Worm (Caenorhabditis elegans) whole organism, young adult: ENCODE measurements around the gene F40H3.2.

ENCODE experiments used
- B0019.2 ChIP-seq: fragments of 200-800 bp; sonication (Bioruptor generic); conservative IDR thresholded peaks from 2 replicates; pipeline ENCODE4 v1.3.6; 2022; ENCODE audit warnings: missing genetic modification reagents, missing genetic modification characterization, missing compliant biosample characterization
- B0336.3 ChIP-seq: fragments of 200-800 bp; sonication (Bioruptor generic); IDR thresholded peaks from 2 replicates; pipeline ENCODE4 v1.3.6; 2022; ENCODE audit warnings: missing genetic modification characterization, missing compliant biosample characterization
- D2030.7 ChIP-seq: fragments of 200-800 bp; sonication (Bioruptor generic); IDR thresholded peaks from 2 replicates; pipeline ENCODE4 v1.3.6; 2022; ENCODE audit warnings: missing genetic modification reagents, missing genetic modification characterization, missing compliant biosample characterization
- F10E7.11 ChIP-seq: sonication (generic microtip); optimal IDR thresholded peaks from 2 replicates; lab custom pipeline; 2017; ENCODE audit warnings: mild to moderate bottlenecking, missing genetic modification characterization, moderate library complexity, missing compliant biosample characterization
- F23B12.7 ChIP-seq: sonication (generic microtip); optimal IDR thresholded peaks from 2 replicates; lab custom pipeline; 2017; ENCODE audit warnings: missing genetic modification characterization, mild to moderate bottlenecking, missing compliant biosample characterization, antibody characterized with exemption, moderate library complexity; ENCODE audit not compliant: insufficient read depth
- F39B2.1 ChIP-seq: fragments of 200-800 bp; sonication (Bioruptor generic); IDR thresholded peaks from 2 replicates; pipeline ENCODE4 v1.3.6; 2022; ENCODE audit warnings: missing genetic modification reagents, missing genetic modification characterization, missing compliant biosample characterization
- K12H6.12 ChIP-seq: fragments of 200-800 bp; sonication (Bioruptor generic); optimal IDR thresholded peaks from 2 replicates; lab custom pipeline; 2018; ENCODE audit warnings: mild to moderate bottlenecking, missing genetic modification characterization, missing compliant biosample characterization
- Y53G8AR.9 ChIP-seq: fragments of 200-800 bp; sonication (Bioruptor generic); conservative IDR thresholded peaks from 2 replicates; pipeline ENCODE4 v1.3.6; 2022; ENCODE audit warnings: missing genetic modification reagents, missing genetic modification characterization, missing compliant biosample characterization
- ama-1 ChIP-seq, 3 experiments: fragments of 150-350 bp in 1 of 3; sonication (generic microtip) in 2 of 3; optimal IDR thresholded peaks; 2 replicates each; lab custom pipeline; 2014 to 2018; ENCODE audit warnings: missing biosample characterization in 2 of 3, missing genetic modification characterization in 2 of 3, missing genetic modification reagents in 2 of 3
- athp-1 ChIP-seq: sonication (generic microtip); optimal IDR thresholded peaks from 2 replicates; lab custom pipeline; 2017; ENCODE audit warnings: mild to moderate bottlenecking, missing genetic modification characterization, missing compliant biosample characterization
- bed-1 ChIP-seq: fragments of 200-800 bp; sonication (Bioruptor generic); IDR thresholded peaks from 2 replicates; pipeline ENCODE4 v1.3.6; 2022; ENCODE audit warnings: missing genetic modification reagents, missing genetic modification characterization, missing compliant biosample characterization
- ceh-79 ChIP-seq: sonication (generic microtip); optimal IDR thresholded peaks from 2 replicates; lab custom pipeline; 2017; ENCODE audit warnings: mild to moderate bottlenecking, missing genetic modification characterization, missing compliant biosample characterization
- dox-1 ChIP-seq: fragments of 200-800 bp; sonication (Bioruptor generic); IDR thresholded peaks from 2 replicates; pipeline ENCODE4 v1.3.6; 2022; ENCODE audit warnings: missing genetic modification reagents, missing genetic modification characterization, missing compliant biosample characterization
- dpff-1 ChIP-seq: sonication (generic microtip); optimal IDR thresholded peaks from 2 replicates; lab custom pipeline; 2017; ENCODE audit warnings: mild to moderate bottlenecking, missing genetic modification characterization, missing compliant biosample characterization
- dpl-1 ChIP-seq: fragments of 150-350 bp; optimal IDR thresholded peaks from 2 replicates; lab custom pipeline; 2014; ENCODE audit warnings: missing biosample characterization, missing genetic modification reagents, missing genetic modification characterization
- efl-1 ChIP-seq: fragments of 150-350 bp; optimal IDR thresholded peaks from 2 replicates; lab custom pipeline; 2014; ENCODE audit warnings: missing biosample characterization, missing genetic modification reagents, missing genetic modification characterization
- gei-17 ChIP-seq: fragments of 200-800 bp; sonication (Bioruptor generic); optimal IDR thresholded peaks from 2 replicates; lab custom pipeline; 2018; ENCODE audit warnings: mild to moderate bottlenecking, missing genetic modification characterization, missing compliant biosample characterization
- hlh-12 ChIP-seq: sonication (generic microtip); optimal IDR thresholded peaks from 2 replicates; lab custom pipeline; 2016; ENCODE audit warnings: missing genetic modification characterization, missing compliant biosample characterization
- hmg-20 ChIP-seq: fragments of 200-800 bp; sonication (Bioruptor generic); IDR thresholded peaks from 2 replicates; pipeline ENCODE4 v1.3.6; 2022; ENCODE audit warnings: missing genetic modification reagents, missing genetic modification characterization, missing compliant biosample characterization
- hrde-1 ChIP-seq: sonication (generic microtip); optimal IDR thresholded peaks from 2 replicates; lab custom pipeline; 2016; ENCODE audit warnings: missing genetic modification characterization, mild to moderate bottlenecking, missing compliant biosample characterization, moderate library complexity, missing genotype, missing genetic modification reagents, borderline replicate concordance
- hsf-1 ChIP-seq: fragments of 200-800 bp; sonication (Bioruptor generic); IDR thresholded peaks from 2 replicates; pipeline ENCODE4 v1.3.6; 2022; ENCODE audit warnings: missing genetic modification reagents, missing genetic modification characterization, missing compliant biosample characterization
- lag-1 ChIP-seq: fragments of 200-800 bp; sonication (Bioruptor generic); IDR thresholded peaks from 2 replicates; pipeline ENCODE4 v1.3.6; 2022; ENCODE audit warnings: missing genetic modification reagents, missing genetic modification characterization, missing compliant biosample characterization
- let-607 ChIP-seq, 2 experiments: fragments of 200-800 bp in 1 of 2; sonication (Bioruptor generic) in 1 of 2; sonication (generic microtip) in 1 of 2; optimal IDR thresholded peaks; 2 replicates each; lab custom pipeline; 2016 to 2018; ENCODE audit warnings: mild to moderate bottlenecking in 2 of 2, missing compliant biosample characterization in 2 of 2, missing genetic modification characterization in 2 of 2, moderate library complexity in 2 of 2, missing genotype in 1 of 2
- lin-26 ChIP-seq: fragments of 200-800 bp; sonication (Bioruptor generic); IDR thresholded peaks from 2 replicates; pipeline ENCODE4 v1.3.6; 2022; ENCODE audit warnings: missing genetic modification reagents, missing genetic modification characterization, missing compliant biosample characterization
- lin-35 ChIP-seq, 3 experiments: fragments of 150-350 bp in 2 of 3; sonication (generic microtip) in 1 of 3; optimal IDR thresholded peaks; 2 replicates each; lab custom pipeline; 2014 to 2018; ENCODE audit warnings: missing biosample characterization in 3 of 3, missing genetic modification characterization in 3 of 3, missing genetic modification reagents in 3 of 3
- lin-54 ChIP-seq: fragments of 200-800 bp; sonication (Bioruptor generic); optimal IDR thresholded peaks from 2 replicates; lab custom pipeline; 2018; ENCODE audit warnings: mild to moderate bottlenecking, missing genetic modification characterization, missing compliant biosample characterization
- lir-1 ChIP-seq: fragments of 200-800 bp; sonication (Bioruptor generic); conservative IDR thresholded peaks from 2 replicates; pipeline ENCODE4 v1.3.6; 2022; ENCODE audit warnings: missing genetic modification reagents, missing genetic modification characterization, missing compliant biosample characterization
- lsy-27 ChIP-seq: sonication (generic microtip); optimal IDR thresholded peaks from 2 replicates; lab custom pipeline; 2017; ENCODE audit warnings: missing genetic modification characterization, mild to moderate bottlenecking, missing compliant biosample characterization, antibody characterized with exemption, missing genotype, borderline replicate concordance; ENCODE audit not compliant: insufficient read depth
- madf-10 ChIP-seq: sonication (generic microtip); optimal IDR thresholded peaks from 2 replicates; lab custom pipeline; 2016; ENCODE audit warnings: mild to moderate bottlenecking, missing genetic modification characterization, missing compliant biosample characterization
- mes-4 ChIP-seq: sonication (generic microtip); optimal IDR thresholded peaks from 2 replicates; lab custom pipeline; 2016; ENCODE audit warnings: missing genotype, missing genetic modification characterization, missing compliant biosample characterization
- nfya-2 ChIP-seq: fragments of 200-800 bp; sonication (Bioruptor generic); IDR thresholded peaks from 2 replicates; pipeline ENCODE4 v1.3.6; 2022; ENCODE audit warnings: missing genetic modification reagents, missing genetic modification characterization, missing compliant biosample characterization
- nhr-120 ChIP-seq: fragments of 200-800 bp; sonication (Bioruptor generic); IDR thresholded peaks from 2 replicates; pipeline ENCODE4 v1.3.6; 2022; ENCODE audit warnings: missing genetic modification characterization, missing compliant biosample characterization
- pbrm-1 ChIP-seq: fragments of 200-800 bp; sonication (Bioruptor generic); IDR thresholded peaks from 2 replicates; pipeline ENCODE4 v1.3.6; 2022; ENCODE audit warnings: missing genetic modification reagents, missing genetic modification characterization, missing compliant biosample characterization
- sdz-38 ChIP-seq: sonication (generic microtip); optimal IDR thresholded peaks from 2 replicates; lab custom pipeline; 2016; ENCODE audit warnings: missing genotype, missing genetic modification characterization, missing compliant biosample characterization
- tlf-1 ChIP-seq: fragments of 200-800 bp; sonication (Bioruptor generic); optimal IDR thresholded peaks from 2 replicates; lab custom pipeline; 2018; ENCODE audit warnings: mild to moderate bottlenecking, missing genetic modification characterization, missing compliant biosample characterization
- unc-130 ChIP-seq: sonication (generic microtip); optimal IDR thresholded peaks from 2 replicates; lab custom pipeline; 2016; ENCODE audit warnings: missing genetic modification reagents, missing genetic modification characterization, missing compliant biosample characterization
- xnd-1 ChIP-seq: sonication (generic microtip); optimal IDR thresholded peaks from 2 replicates; lab custom pipeline; 2016; ENCODE audit warnings: missing genotype, missing genetic modification reagents, missing genetic modification characterization, missing compliant biosample characterization
- zfh-2 ChIP-seq: fragments of 200-800 bp; sonication (Bioruptor generic); conservative IDR thresholded peaks from 2 replicates; pipeline ENCODE4 v1.3.6; 2022; ENCODE audit warnings: missing genetic modification reagents, missing genetic modification characterization, missing compliant biosample characterization
- zim-3 ChIP-seq: sonication (generic microtip); optimal IDR thresholded peaks from 2 replicates; lab custom pipeline; 2017; ENCODE audit warnings: mild to moderate bottlenecking, missing genetic modification characterization, moderate library complexity, missing compliant biosample characterization
- ztf-22 ChIP-seq: fragments of 200-800 bp; sonication (Bioruptor generic); optimal IDR thresholded peaks from 2 replicates; lab custom pipeline; 2018; ENCODE audit warnings: mild to moderate bottlenecking, missing genetic modification characterization, moderate library complexity, missing compliant biosample characterization

F40H3.2 gene

DNA sequence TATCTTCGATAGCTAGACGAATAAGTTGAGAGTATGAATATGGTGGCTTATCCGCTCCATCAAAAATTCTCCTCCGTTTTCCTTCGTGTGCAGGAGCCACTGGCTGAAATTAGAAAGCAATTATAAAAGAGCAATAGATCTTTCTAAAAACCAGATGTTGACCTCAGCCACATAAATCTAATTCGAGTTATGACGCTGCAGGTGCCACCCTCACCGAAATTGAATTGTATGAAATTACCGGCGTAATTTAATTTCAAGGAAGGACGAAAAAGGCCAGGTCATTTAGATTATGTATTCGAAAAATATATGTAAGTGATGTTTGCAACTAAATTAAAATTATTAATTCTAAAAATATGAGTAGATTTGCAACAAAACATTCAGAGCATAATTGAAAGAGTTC is 17.3 kb downstream of the F40H3.2 start:
- TF ChIP-seq lir-1 (GFP tag; lab: Robert Waterston, UW): no peak
- no peak for TF ChIP-seq nfya-2 (GFP tag; lab: Robert Waterston, UW)
- no peak for TF ChIP-seq B0336.3 (GFP tag; lab: Robert Waterston, UW)
- TF ChIP-seq F39B2.1 (GFP tag; lab: Robert Waterston, UW): no peak
- no peak for TF ChIP-seq dpff-1 (tag; lab: Kevin White, UChicago)
- TF ChIP-seq dox-1: no peak
- no peak for TF ChIP-seq F10E7.11 (tag; lab: Kevin White, UChicago)
- TF ChIP-seq madf-10: no peak
- TF ChIP-seq lag-1 (GFP tag; lab: Robert Waterston, UW): no peak
- no peak for TF ChIP-seq K12H6.12 (tag; lab: Kevin White, UChicago)
- no peak for TF ChIP-seq D2030.7
- TF ChIP-seq hrde-1: no peak
- TF ChIP-seq, all 124 proteins: peak for 0

DNA sequence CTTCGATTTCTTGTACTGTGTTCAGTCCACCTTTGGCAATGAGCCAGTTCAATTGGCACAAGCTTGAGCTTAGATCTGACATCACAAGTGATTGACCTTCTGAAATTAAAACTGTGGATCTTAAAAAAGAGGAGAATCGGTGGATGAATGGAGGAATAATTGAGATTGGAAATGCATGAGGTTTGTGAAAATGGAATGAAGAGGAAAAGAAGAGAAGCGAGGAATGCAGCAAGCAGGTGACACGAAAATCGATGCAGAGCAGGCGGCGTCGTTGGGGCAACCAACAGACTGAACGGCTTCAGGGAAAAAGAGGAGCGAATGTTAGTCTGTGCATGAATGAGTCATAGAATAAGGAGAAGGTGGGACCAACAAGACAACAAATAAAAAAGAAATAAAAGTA is 17.8 kb downstream of the F40H3.2 start, which contains the start of gene fkh-8:
TSS of gene fkh-8 (minus strand) at position 101 of the 400 bp plus-strand sequence.
- TF ChIP-seq athp-1 (tag; lab: Kevin White, UChicago) (no peak), lin-26 (GFP tag; lab: Robert Waterston, UW) (no peak), unc-130 (GFP tag; lab: Kevin White, UChicago) (no peak), dpl-1 (GFP tag; lab: Kevin White, UChicago) (no peak), ceh-79 (no peak), bed-1 (no peak), hmg-20 (GFP tag; lab: Robert Waterston, UW) (no peak), ama-1 (optimal IDR thresholded peaks at IDR 0.05; lab: Kevin White, UChicago) (no peak), ama-1 (GFP tag; optimal IDR thresholded peaks at IDR 0.05; lab: Kevin White, UChicago) (no peak), efl-1 (GFP tag; lab: Kevin White, UChicago) (no peak)

DNA sequence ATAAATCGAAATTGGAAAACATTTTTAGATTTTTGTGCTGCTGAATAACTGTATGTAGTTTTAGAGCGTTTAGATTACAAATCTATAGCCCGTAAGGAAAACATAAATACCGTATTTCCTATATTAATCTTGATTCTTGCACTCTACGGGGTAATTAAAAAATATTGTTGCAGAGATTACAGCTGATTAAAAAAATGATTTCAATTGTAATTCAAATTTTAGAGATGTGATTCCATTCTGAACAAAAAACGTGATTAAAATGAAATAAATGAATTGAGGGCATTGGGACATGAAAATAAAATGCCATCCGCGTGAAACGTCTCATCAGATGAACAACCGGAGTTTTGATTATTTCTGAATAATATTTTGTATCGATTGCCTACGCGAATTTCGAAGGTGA is 19.0 kb downstream of the F40H3.2 start, which contains the start of gene cpb-2:
TSS of gene cpb-2 (plus strand) at position 301 of the 400 bp plus-strand sequence.
- TF ChIP-seq ztf-22 (GFP tag; lab: Kevin White, UChicago) (no peak), xnd-1 (tag; lab: Kevin White, UChicago) (no peak), Y53G8AR.9 (GFP tag; lab: Robert Waterston, UW) (no peak), lsy-27 (tag; lab: Kevin White, UChicago) (no peak), nhr-120 (no peak), pbrm-1 (no peak), mes-4 (tag; lab: Kevin White, UChicago) (no peak), let-607 (tag; optimal IDR thresholded peaks at IDR 0.05; lab: Kevin White, UChicago) (no peak), nfya-2 (GFP tag; lab: Robert Waterston, UW) (no peak), hlh-12 (no peak), gei-17 (GFP tag; lab: Kevin White, UChicago) (no peak), tlf-1 (GFP tag; lab: Kevin White, UChicago) (no peak), hsf-1 (GFP tag; lab: Robert Waterston, UW) (no peak), zim-3 (no peak), F23B12.7 (tag; lab: Kevin White, UChicago) (no peak), B0019.2 (GFP tag; lab: Robert Waterston, UW) (no peak), lin-35 (GFP tag; optimal IDR thresholded peaks at IDR 0.05; lab: Kevin White, UChicago) (no peak), zfh-2 (GFP tag; lab: Robert Waterston, UW) (no peak), lin-54 (GFP tag; lab: Kevin White, UChicago) (no peak), sdz-38 (no peak)
